Fruit fly (Drosophila melanogaster) whole organism: ENCODE results near the gene CG11029.

Source experiments
- CG8478 ChIP-seq: fragments of >200 bp; optimal IDR thresholded peaks from 2 replicates; lab custom pipeline; 2018; ENCODE audit warnings: inconsistent platforms
- psq ChIP-seq: fragments of >200 bp; optimal IDR thresholded peaks from 2 replicates; lab custom pipeline; 2017

dm6 chr2L:5766042-5766441 is 20.1 kb downstream of the CG11029 start, which contains the start of gene obst-E:
- TF ChIP-seq CG8478 (lab: Kevin White, UChicago) (no peak), psq (lab: Kevin White, UChicago) (no peak)
